Worm (Caenorhabditis elegans) whole organism, late embryonic: ENCODE data around the gene C16D9.1.

Source experiments
- C08G9.2 ChIP-seq: sonication (generic microtip); optimal IDR thresholded peaks from 2 replicates; lab custom pipeline; 2016; ENCODE audit warnings: mild to moderate bottlenecking, missing genetic modification characterization, moderate library complexity, missing compliant biosample characterization
- T23F11.4 ChIP-seq: fragments of 200-800 bp; sonication (Bioruptor generic); optimal IDR thresholded peaks from 2 replicates; lab custom pipeline; 2018; ENCODE audit warnings: mild to moderate bottlenecking, missing genetic modification characterization, missing compliant biosample characterization
- ama-1 ChIP-seq: fragments of 150-350 bp; optimal IDR thresholded peaks from 2 replicates; lab custom pipeline; 2014
- elt-2 ChIP-seq: sonication (generic microtip); optimal IDR thresholded peaks from 2 replicates; lab custom pipeline; 2016; ENCODE audit warnings: missing genetic modification reagents, missing genetic modification characterization, missing compliant biosample characterization
- hlh-8 ChIP-seq: sonication (generic microtip); optimal IDR thresholded peaks from 2 replicates; lab custom pipeline; 2016; ENCODE audit warnings: missing genotype, missing genetic modification characterization, missing compliant biosample characterization
- pha-4 ChIP-seq: fragments of 150-350 bp; optimal IDR thresholded peaks from 2 replicates; lab custom pipeline; 2018; ENCODE audit warnings: missing biosample characterization, missing genetic modification reagents, missing genetic modification characterization
- pqm-1 ChIP-seq: sonication (generic microtip); optimal IDR thresholded peaks from 2 replicates; lab custom pipeline; 2016; ENCODE audit warnings: missing genetic modification characterization, missing compliant biosample characterization
- ztf-16 ChIP-seq: sonication (generic microtip); optimal IDR thresholded peaks from 2 replicates; lab custom pipeline; 2017; ENCODE audit warnings: missing genetic modification characterization, missing compliant biosample characterization

ce11 chrV:8280770-8281169 lies 21.7 kb downstream of the C16D9.1 start, which contains the start of gene str-135:
- no peak for TF ChIP-seq T23F11.4 (GFP tag; lab: Kevin White, UChicago)
- TF ChIP-seq pha-4 (tag; lab: Kevin White, UChicago) = no peak
- no peak for TF ChIP-seq hlh-8
- no peak for TF ChIP-seq ama-1 (lab: Kevin White, UChicago)
- TF ChIP-seq elt-2 (tag; lab: Kevin White, UChicago) = no peak
- TF ChIP-seq C08G9.2 (tag; lab: Kevin White, UChicago) = no peak
- TF ChIP-seq ztf-16 (tag; lab: Kevin White, UChicago) = no peak
- TF ChIP-seq pqm-1 (tag; lab: Kevin White, UChicago) = no peak
